Fruit fly (Drosophila melanogaster) Kc167 (cell line): ENCODE measurements around the gene RpL13.

Experiments
- Myc ChIP-seq: fragments of >200 bp; optimal IDR thresholded peaks from 2 replicates; lab custom pipeline; 2017; ENCODE audit warnings: missing external identifiers
- h ChIP-seq: fragments of >200 bp; optimal IDR thresholded peaks from 3 replicates; lab custom pipeline; 2018; ENCODE audit warnings: missing external identifiers
- psq ChIP-seq: fragments of >200 bp; optimal IDR thresholded peaks from 2 replicates; lab custom pipeline; 2017; ENCODE audit warnings: missing external identifiers
- ttk ChIP-seq: sonication (Bioruptor generic); optimal IDR thresholded peaks from 2 replicates; lab custom pipeline; 2017; ENCODE audit warnings: missing external identifiers

DNA sequence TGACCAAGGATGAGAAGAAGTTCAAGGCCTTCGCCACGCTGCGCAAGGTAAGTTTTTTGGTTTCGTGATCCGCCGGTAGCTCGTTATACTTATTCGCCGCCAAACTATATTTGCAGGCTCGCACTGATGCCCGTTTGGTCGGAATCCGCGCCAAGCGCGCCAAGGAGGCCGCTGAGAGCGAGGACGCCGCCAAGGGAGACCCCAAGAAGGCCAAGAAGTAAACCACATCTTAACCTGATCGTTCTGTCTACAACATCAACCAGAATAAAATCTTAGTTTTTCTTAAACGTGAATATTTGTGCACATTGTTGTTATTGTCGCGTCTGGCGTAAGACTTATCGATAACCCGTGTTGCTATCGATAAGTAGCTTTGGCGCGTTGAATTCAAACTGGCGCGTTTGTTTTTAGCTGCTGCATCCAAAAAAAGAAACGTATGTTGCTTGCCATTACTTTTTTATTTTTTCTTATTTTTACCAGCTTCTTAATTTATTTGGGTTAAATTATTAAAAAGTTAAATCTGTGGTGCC, 1.2 kb downstream of the RpL13 start:
- TF ChIP-seq Myc (lab: Kevin White, UChicago) = no peak
- TF ChIP-seq psq (lab: Kevin White, UChicago) = no peak
- TF ChIP-seq ttk (lab: Kevin White, UChicago) = no peak
- no peak for TF ChIP-seq h (lab: Kevin White, UChicago)
